Fruit fly (Drosophila melanogaster): ENCODE results near the gene twit.
A peak's percentile ranks its signal among the peaks of the same experiment; 100 is the strongest.

twit gene

DNA sequence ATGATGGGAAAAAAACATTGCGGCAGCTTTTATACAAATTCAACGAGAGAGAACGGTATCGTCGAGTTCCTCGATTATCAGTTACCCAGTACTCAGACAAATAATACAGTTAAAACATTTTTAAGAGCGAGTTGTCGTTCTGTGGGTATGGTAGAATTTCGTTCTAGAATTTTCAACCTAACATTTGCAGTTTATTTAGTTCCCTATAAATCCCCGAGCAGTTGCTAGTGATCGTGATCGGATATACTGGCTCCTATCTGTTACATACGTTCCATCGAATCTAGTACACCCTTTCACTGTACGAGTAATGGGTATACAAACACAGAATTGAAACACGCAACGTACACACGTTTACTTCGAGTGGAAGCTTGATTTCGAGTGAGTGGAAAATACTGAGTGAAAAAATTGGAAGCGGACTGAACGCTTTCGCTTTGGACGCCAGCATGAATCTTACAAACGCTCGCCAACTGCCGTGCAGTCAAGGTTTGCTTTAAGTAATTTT, 12.4 kb downstream of the twit start, which contains the start of gene CG9338 (continued):
- TF ChIP-seq CG13287 (GFP tag; IDR thresholded peaks at IDR 0.05; ENCODE audit: partially characterized antibody) = peak; percentile 54
- peak; percentile 85 for TF ChIP-seq CG17568 (GFP tag; optimal IDR thresholded peaks at IDR 0.05)
- peak; percentile 55 for TF ChIP-seq H2.0 (GFP tag; IDR thresholded peaks at IDR 0.05)
- TF ChIP-seq CG18011 (GFP tag; optimal IDR thresholded peaks at IDR 0.05) = peak; percentile 70
- peak; percentile 91 for TF ChIP-seq Fer3 (tag; optimal IDR thresholded peaks at IDR 0.05)
- TF ChIP-seq ro (GFP tag; IDR thresholded peaks at IDR 0.05) = no peak
- TF ChIP-seq gsb-n (tag; optimal IDR thresholded peaks at IDR 0.05) = peak; percentile 43
- TF ChIP-seq CG3995 (GFP tag; optimal IDR thresholded peaks at IDR 0.05) = peak; percentile 71
- peak; percentile 89 for TF ChIP-seq CG6854 (GFP tag; optimal IDR thresholded peaks at IDR 0.05)
- TF ChIP-seq CG16863 (GFP tag; optimal IDR thresholded peaks at IDR 0.05) = peak; percentile 77
- peak; percentile 61 for TF ChIP-seq luna (GFP tag; optimal IDR thresholded peaks at IDR 0.05)
- peak; percentile 80 for TF ChIP-seq GATAe (GFP tag; conservative IDR thresholded peaks at IDR 0.05)
- no peak for TF ChIP-seq CG43689 (GFP tag; IDR thresholded peaks at IDR 0.05)
- peak; percentile 71 for TF ChIP-seq Hsf (GFP tag; optimal IDR thresholded peaks at IDR 0.05)
- TF ChIP-seq Dip2 (GFP tag; IDR thresholded peaks at IDR 0.05) = no peak
- TF ChIP-seq sqz (GFP tag; optimal IDR thresholded peaks at IDR 0.05) = peak; percentile 95
- peak; percentile 74 for TF ChIP-seq ATbp (GFP tag; optimal IDR thresholded peaks at IDR 0.05)
- TF ChIP-seq Camta (GFP tag; optimal IDR thresholded peaks at IDR 0.05) = peak; percentile 74
- TF ChIP-seq ems (GFP tag; optimal IDR thresholded peaks at IDR 0.05) = peak; percentile 86
- TF ChIP-seq salm (tag; optimal IDR thresholded peaks at IDR 0.05) = peak; percentile 72
- peak; percentile 89 for TF ChIP-seq CG14667 (GFP tag; IDR thresholded peaks at IDR 0.05)
- TF ChIP-seq lola (GFP tag; optimal IDR thresholded peaks at IDR 0.05) = peak in 1 of 3 experiments; percentile 57
- no peak for TF ChIP-seq CG3065 (GFP tag; optimal IDR thresholded peaks at IDR 0.05)
- TF ChIP-seq Mes4 (GFP tag; optimal IDR thresholded peaks at IDR 0.05) = peak; percentile 75
- TF ChIP-seq Jarid2 (GFP tag; optimal IDR thresholded peaks at IDR 0.05) = peak; percentile 83
- TF ChIP-seq CG10979 (tag; optimal IDR thresholded peaks at IDR 0.05) = peak; percentile 90
- TF ChIP-seq CG33213 (GFP tag; optimal IDR thresholded peaks at IDR 0.05) = peak; percentile 70
- TF ChIP-seq CG16813 (GFP tag; IDR thresholded peaks at IDR 0.05; ENCODE audit: partially characterized antibody) = no peak
- TF ChIP-seq mirr (GFP tag; optimal IDR thresholded peaks at IDR 0.05) = peak; percentile 87
- peak; percentile 56 to 85 for TF ChIP-seq Hr51 (GFP tag; optimal IDR thresholded peaks at IDR 0.05)
- peak; percentile 75 to 84 for TF ChIP-seq Pdp1 (GFP tag; optimal IDR thresholded peaks at IDR 0.05)
- TF ChIP-seq CG34224 (GFP tag; IDR thresholded peaks at IDR 0.05; ENCODE audit: partially characterized antibody) = no peak
- peak; percentile 92 for TF ChIP-seq Sox100B (GFP tag; optimal IDR thresholded peaks at IDR 0.05)
- peak; percentile 88 for TF ChIP-seq CG7372 (GFP tag; IDR thresholded peaks at IDR 0.05)
- TF ChIP-seq Dad (GFP tag; optimal IDR thresholded peaks at IDR 0.05) = peak; percentile 69
- TF ChIP-seq sna (GFP tag; IDR thresholded peaks at IDR 0.05; ENCODE audit: partially characterized antibody) = no peak
- TF ChIP-seq D (optimal IDR thresholded peaks at IDR 0.05) = no peak
- peak; percentile 86 for TF ChIP-seq D (GFP tag; optimal IDR thresholded peaks at IDR 0.05)
- TF ChIP-seq CG12104 (GFP tag; optimal IDR thresholded peaks at IDR 0.05) = peak; percentile 74
- peak; percentile 68 for TF ChIP-seq Hand (GFP tag; optimal IDR thresholded peaks at IDR 0.05)
- TF ChIP-seq eve (GFP tag; optimal IDR thresholded peaks at IDR 0.05) = peak in 1 of 2 experiments; percentile 97
- TF ChIP-seq prd (optimal IDR thresholded peaks at IDR 0.05) = no peak
- TF ChIP-seq prd (GFP tag; IDR thresholded peaks at IDR 0.05) = peak; percentile 94
- peak; percentile 93 for TF ChIP-seq CG11093 (GFP tag; IDR thresholded peaks at IDR 0.05)
- TF ChIP-seq Fer1 (GFP tag; optimal IDR thresholded peaks at IDR 0.05) = peak; percentile 97
- TF ChIP-seq tna (GFP tag; IDR thresholded peaks at IDR 0.05; ENCODE audit: partially characterized antibody) = no peak
- peak; percentile 68 for TF ChIP-seq Myb (GFP tag; optimal IDR thresholded peaks at IDR 0.05)
- peak; percentile 77 for TF ChIP-seq Dbx (GFP tag; IDR thresholded peaks at IDR 0.05)
- peak; percentile 55 for TF ChIP-seq Scr (GFP tag; IDR thresholded peaks at IDR 0.05; ENCODE audit: partially characterized antibody)
- peak; percentile 92 for TF ChIP-seq Drgx (GFP tag; IDR thresholded peaks at IDR 0.05)

Measured in whole organism, embryonic.